Worm (Caenorhabditis elegans) whole organism, young adult: ENCODE results near the gene sru-1.

Experiments
- pha-4 ChIP-seq: fragments of 150-350 bp; sonication (generic microtip); optimal IDR thresholded peaks from 2 replicates; lab custom pipeline; 2014; ENCODE audit warnings: missing biosample characterization, missing genetic modification reagents, missing genetic modification characterization
- zfh-2 ChIP-seq: fragments of 200-800 bp; sonication (Bioruptor generic); conservative IDR thresholded peaks from 2 replicates; pipeline ENCODE4 v1.3.6; 2022; ENCODE audit warnings: missing genetic modification reagents, missing genetic modification characterization, missing compliant biosample characterization

- TF ChIP-seq zfh-2 (no peak), pha-4 (tag; lab: Kevin White, UChicago) (no peak)
These were observed 20.2 kb downstream of the sru-1 start, which contains the start of gene ethe-1 for ce11 chrIV:9508612-9509011.
